Fruit fly (Drosophila melanogaster): ENCODE results near the gene Ipp.

Ipp gene

dm6 chr3R:13983272-13984032 lies 24.9 kb downstream of the Ipp start (continued):
- TF ChIP-seq CG14014 (GFP tag; IDR thresholded peaks at IDR 0.05) (peak; percentile 86), pho (GFP tag; optimal IDR thresholded peaks at IDR 0.05) (peak; percentile 94), CG15479 (GFP tag; optimal IDR thresholded peaks at IDR 0.05) (peak; percentile 90), CG1024 (GFP tag; IDR thresholded peaks at IDR 0.05) (peak; percentile 66), HLH54F (GFP tag; optimal IDR thresholded peaks at IDR 0.05) (peak; percentile 93), Bdp1 (GFP tag; optimal IDR thresholded peaks at IDR 0.05) (peak; percentile 80), nom (GFP tag; optimal IDR thresholded peaks at IDR 0.05) (peak; percentile 84), seq (GFP tag; IDR thresholded peaks at IDR 0.05) (peak; percentile 77), ab (GFP tag; optimal IDR thresholded peaks at IDR 0.05) (peak; percentile 86), CG10366 (GFP tag; IDR thresholded peaks at IDR 0.05) (peak; percentile 88), Dll (GFP tag; IDR thresholded peaks at IDR 0.05; ENCODE audit: partially characterized antibody) (0 out of 4 replicates have a peak, but pooled peaks have one; percentile 9), scrt (GFP tag; optimal IDR thresholded peaks at IDR 0.05) (peak; percentile 88), CG1233 (GFP tag; optimal IDR thresholded peaks at IDR 0.05) (peak; percentile 91), az2 (GFP tag; optimal IDR thresholded peaks at IDR 0.05) (peak; percentile 93), caup (GFP tag; optimal IDR thresholded peaks at IDR 0.05; ENCODE audit: severe bottlenecking) (peak; percentile 94), CG8388 (GFP tag; optimal IDR thresholded peaks at IDR 0.05) (peak; percentile 89), CG13624 (GFP tag; optimal IDR thresholded peaks at IDR 0.05) (peak; percentile 92), CG7372 (GFP tag; IDR thresholded peaks at IDR 0.05) (peak; percentile 69), Side (GFP tag; optimal IDR thresholded peaks at IDR 0.05) (peak; percentile 97), CG11398 (GFP tag; optimal IDR thresholded peaks at IDR 0.05) (peak; percentile 89), her (GFP tag; optimal IDR thresholded peaks at IDR 0.05) (peak; percentile 94), CG12219 (GFP tag; optimal IDR thresholded peaks at IDR 0.05) (peak; percentile 92), Oaz (GFP tag; IDR thresholded peaks at IDR 0.05) (peak; percentile 66), CG4360 (GFP tag; IDR thresholded peaks at IDR 0.05) (0 out of 2 replicates have a peak, but pooled peaks have one; percentile 27), CG7786 (GFP tag; optimal IDR thresholded peaks at IDR 0.05) (peak; percentile 96), Dip3 (GFP tag; optimal IDR thresholded peaks at IDR 0.05) (peak; percentile 91), insv (GFP tag; optimal IDR thresholded peaks at IDR 0.05) (peak; percentile 3 to 82), crol (GFP tag; IDR thresholded peaks at IDR 0.05) (0 out of 2 replicates have a peak, but pooled peaks have one; percentile 19), vfl (GFP tag; optimal IDR thresholded peaks at IDR 0.05) (peak; percentile 89), knrl (GFP tag; IDR thresholded peaks at IDR 0.05; ENCODE audit: partially characterized antibody) (no peak; the same call in 2 of the 3 replicates), CG4424 (GFP tag; optimal IDR thresholded peaks at IDR 0.05) (peak; percentile 92), CG2116 (GFP tag; optimal IDR thresholded peaks at IDR 0.05) (peak; percentile 64), CG15696 (tag; optimal IDR thresholded peaks at IDR 0.05) (peak; percentile 83), Deaf1 (tag; optimal IDR thresholded peaks at IDR 0.05) (peak; percentile 83), Awh (GFP tag; IDR thresholded peaks at IDR 0.05) (peak; percentile 75), CG13287 (GFP tag; IDR thresholded peaks at IDR 0.05; ENCODE audit: partially characterized antibody) (peak; percentile 15; the same call in 1 of the 2 replicates), CG9932 (GFP tag; IDR thresholded peaks at IDR 0.05) (peak; percentile 86), dati (GFP tag; IDR thresholded peaks at IDR 0.05) (no peak), CG31365 (tag; optimal IDR thresholded peaks at IDR 0.05) (peak; percentile 81), schlank (tag; optimal IDR thresholded peaks at IDR 0.05) (peak; percentile 90), fru (optimal IDR thresholded peaks at IDR 0.05) (no peak), CG17186 (GFP tag; optimal IDR thresholded peaks at IDR 0.05) (peak; percentile 65), pnt (GFP tag; optimal IDR thresholded peaks at IDR 0.05) (peak; percentile 94), psq (GFP tag; optimal IDR thresholded peaks at IDR 0.05) (peak; percentile 76), ERR (GFP tag; optimal IDR thresholded peaks at IDR 0.05) (peak; percentile 94), kay (GFP tag; optimal IDR thresholded peaks at IDR 0.05) (peak; percentile 91), CG4854 (GFP tag; optimal IDR thresholded peaks at IDR 0.05) (peak; percentile 82), Ssrp (tag; optimal IDR thresholded peaks at IDR 0.05) (peak; percentile 90), CG2199 (GFP tag; IDR thresholded peaks at IDR 0.05) (peak; percentile 26)
